Fruit fly (Drosophila melanogaster) whole organism, prepupa: ENCODE data around the gene plx.

Source experiments
- CG10669 ChIP-seq: fragments of 200-800 bp; sonication (Bioruptor generic); optimal IDR thresholded peaks from 3 replicates; lab custom pipeline; 2018; ENCODE audit warnings: missing biosample characterization, mild to moderate bottlenecking, missing genetic modification characterization, moderate library complexity
- CG11294 ChIP-seq: fragments of 200-800 bp; sonication (Bioruptor generic); IDR thresholded peaks from 2 replicates; pipeline ENCODE4 v1.3.6; 2022; ENCODE audit warnings: missing biosample characterization, missing genetic modification characterization
- CG11902 ChIP-seq: fragments of 200-800 bp; sonication (Bioruptor generic); optimal IDR thresholded peaks from 3 replicates; lab custom pipeline; 2016; ENCODE audit warnings: missing biosample characterization, missing genetic modification characterization
- CG1621 ChIP-seq: fragments of 200-800 bp; sonication (Bioruptor generic); optimal IDR thresholded peaks from 3 replicates; lab custom pipeline; 2018; ENCODE audit warnings: missing biosample characterization, mild to moderate bottlenecking, missing genetic modification characterization
- CG16779 ChIP-seq: fragments of 200-800 bp; sonication (Bioruptor generic); optimal IDR thresholded peaks from 3 replicates; lab custom pipeline; 2017; ENCODE audit warnings: missing biosample characterization, mild to moderate bottlenecking, missing genetic modification characterization
- CG31627 ChIP-seq: fragments of 200-800 bp; sonication (Bioruptor generic); optimal IDR thresholded peaks from 3 replicates; lab custom pipeline; 2016; ENCODE audit warnings: missing biosample characterization, missing genetic modification characterization
- CG32006 ChIP-seq: fragments of 200-800 bp; sonication (Bioruptor generic); optimal IDR thresholded peaks from 3 replicates; lab custom pipeline; 2017; ENCODE audit warnings: missing biosample characterization, mild to moderate bottlenecking, missing genetic modification characterization
- CG34406 ChIP-seq: fragments of 200-800 bp; sonication (Bioruptor generic); optimal IDR thresholded peaks from 3 replicates; lab custom pipeline; 2016; ENCODE audit warnings: missing biosample characterization, missing genetic modification characterization
- CG3919 ChIP-seq: fragments of 200-800 bp; sonication (Bioruptor generic); optimal IDR thresholded peaks from 3 replicates; lab custom pipeline; 2016; ENCODE audit warnings: missing biosample characterization, missing genetic modification characterization
- CG4318 ChIP-seq: fragments of 200-800 bp; sonication (Bioruptor generic); optimal IDR thresholded peaks from 3 replicates; lab custom pipeline; 2017; ENCODE audit warnings: missing biosample characterization, mild to moderate bottlenecking, missing genetic modification characterization
- CG6163 ChIP-seq: fragments of 200-800 bp; sonication (Bioruptor generic); IDR thresholded peaks from 3 replicates; pipeline ENCODE4 v1.3.6; 2022; ENCODE audit warnings: missing biosample characterization, missing genetic modification characterization
- CG6276 ChIP-seq: fragments of 200-800 bp; sonication (Bioruptor generic); optimal IDR thresholded peaks from 2 replicates; lab custom pipeline; 2017; ENCODE audit warnings: missing biosample characterization, mild to moderate bottlenecking, missing genetic modification characterization
- CG6792 ChIP-seq: fragments of 200-800 bp; sonication (Bioruptor generic); optimal IDR thresholded peaks from 3 replicates; lab custom pipeline; 2016; ENCODE audit warnings: missing biosample characterization, missing genetic modification characterization
- CG6854 ChIP-seq: fragments of 200-800 bp; sonication (Bioruptor generic); optimal IDR thresholded peaks from 2 replicates; lab custom pipeline; 2017; ENCODE audit warnings: missing biosample characterization, mild to moderate bottlenecking, missing genetic modification characterization
- CG7368 ChIP-seq: fragments of 200-800 bp; sonication (Bioruptor generic); optimal IDR thresholded peaks from 3 replicates; lab custom pipeline; 2016; ENCODE audit warnings: missing biosample characterization, missing genetic modification characterization
- CG8119 ChIP-seq: fragments of 200-800 bp; sonication (Bioruptor generic); IDR thresholded peaks from 3 replicates; pipeline ENCODE4 v1.3.6; 2022; ENCODE audit warnings: missing biosample characterization, missing genetic modification characterization
- CG8319 ChIP-seq: fragments of 200-800 bp; sonication (Bioruptor generic); optimal IDR thresholded peaks from 3 replicates; lab custom pipeline; 2016; ENCODE audit warnings: missing biosample characterization, missing genetic modification characterization
- CG8632 ChIP-seq: fragments of 200-800 bp; sonication (Bioruptor generic); optimal IDR thresholded peaks from 3 replicates; lab custom pipeline; 2016; ENCODE audit warnings: missing biosample characterization, missing genetic modification characterization
- CG9139 ChIP-seq: fragments of 200-800 bp; sonication (Bioruptor generic); optimal IDR thresholded peaks from 3 replicates; lab custom pipeline; 2017; ENCODE audit warnings: missing biosample characterization, mild to moderate bottlenecking, missing genetic modification characterization
- Eip75B ChIP-seq: fragments of 200-800 bp; sonication (Bioruptor generic); optimal IDR thresholded peaks from 3 replicates; lab custom pipeline; 2016; ENCODE audit warnings: missing biosample characterization, missing genetic modification characterization
- Eip93F ChIP-seq: fragments of 200-800 bp; sonication (Bioruptor generic); optimal IDR thresholded peaks from 2 replicates; lab custom pipeline; 2016; ENCODE audit warnings: missing biosample characterization, mild to moderate bottlenecking, missing genetic modification characterization
- Ets21C ChIP-seq: fragments of 200-800 bp; sonication (Bioruptor generic); optimal IDR thresholded peaks from 3 replicates; lab custom pipeline; 2016; ENCODE audit warnings: missing biosample characterization, missing genetic modification characterization
- Gug ChIP-seq: fragments of 200-800 bp; sonication (Bioruptor generic); IDR thresholded peaks from 2 replicates; pipeline ENCODE4 v1.3.6; 2022; ENCODE audit warnings: missing biosample characterization, missing genetic modification characterization
- Hr38 ChIP-seq: sonication (Bioruptor generic); optimal IDR thresholded peaks from 2 replicates; lab custom pipeline; 2016; ENCODE audit warnings: missing biosample characterization, missing genetic modification characterization
- Hr39 ChIP-seq: fragments of 200-800 bp; sonication (Bioruptor generic); optimal IDR thresholded peaks from 2 replicates; lab custom pipeline; 2016; ENCODE audit warnings: missing biosample characterization, missing genetic modification characterization
- Hr4 ChIP-seq: fragments of 200-800 bp; sonication (Bioruptor generic); optimal IDR thresholded peaks from 3 replicates; lab custom pipeline; 2016; ENCODE audit warnings: missing biosample characterization, missing genetic modification characterization
- Lpt ChIP-seq: fragments of 200-800 bp; sonication (Bioruptor generic); optimal IDR thresholded peaks from 3 replicates; lab custom pipeline; 2016; ENCODE audit warnings: missing biosample characterization, missing genetic modification characterization
- Met ChIP-seq: fragments of 200-800 bp; sonication (Bioruptor generic); optimal IDR thresholded peaks from 3 replicates; lab custom pipeline; 2016; ENCODE audit warnings: missing biosample characterization, missing genetic modification characterization
- OdsH ChIP-seq: fragments of 200-800 bp; sonication (Bioruptor generic); optimal IDR thresholded peaks from 3 replicates; lab custom pipeline; 2016; ENCODE audit warnings: missing biosample characterization, missing genetic modification characterization
- Smox ChIP-seq: fragments of 200-800 bp; sonication (Bioruptor generic); optimal IDR thresholded peaks from 3 replicates; lab custom pipeline; 2016; ENCODE audit warnings: missing biosample characterization, missing genetic modification characterization
- Sox102F ChIP-seq: fragments of 200-800 bp; sonication (Bioruptor generic); optimal IDR thresholded peaks from 2 replicates; lab custom pipeline; 2016; ENCODE audit warnings: missing biosample characterization, mild to moderate bottlenecking, missing genetic modification characterization
- Sox14 ChIP-seq: fragments of 200-800 bp; sonication (Bioruptor generic); optimal IDR thresholded peaks from 3 replicates; lab custom pipeline; 2016; ENCODE audit warnings: missing biosample characterization, missing genetic modification characterization
- achi ChIP-seq: fragments of 200-800 bp; sonication (Bioruptor generic); optimal IDR thresholded peaks from 3 replicates; lab custom pipeline; 2016; ENCODE audit warnings: missing biosample characterization, missing genetic modification characterization
- cyc ChIP-seq: fragments of 200-800 bp; sonication (Bioruptor generic); optimal IDR thresholded peaks from 3 replicates; lab custom pipeline; 2016; ENCODE audit warnings: missing biosample characterization, missing genetic modification characterization
- dac ChIP-seq: fragments of 200-800 bp; sonication (Bioruptor generic); optimal IDR thresholded peaks from 2 replicates; lab custom pipeline; 2017; ENCODE audit warnings: missing biosample characterization, mild to moderate bottlenecking, missing genetic modification characterization
- dsx ChIP-seq: fragments of 200-800 bp; optimal IDR thresholded peaks from 3 replicates; lab custom pipeline; 2019; ENCODE audit warnings: missing biosample characterization, mild to moderate bottlenecking, missing genetic modification characterization, moderate library complexity; ENCODE audit not compliant: poor library complexity, severe bottlenecking
- eg ChIP-seq: fragments of 200-800 bp; sonication (Bioruptor generic); IDR thresholded peaks from 3 replicates; pipeline ENCODE4 v1.3.6; 2022; ENCODE audit warnings: missing biosample characterization, missing genetic modification characterization
- fd59A ChIP-seq: fragments of 200-800 bp; sonication (Bioruptor generic); optimal IDR thresholded peaks from 2 replicates; lab custom pipeline; 2017; ENCODE audit warnings: missing biosample characterization, mild to moderate bottlenecking, missing genetic modification characterization, missing genetic modification reagents
- fd85E ChIP-seq: fragments of 200-800 bp; sonication (Bioruptor generic); optimal IDR thresholded peaks from 3 replicates; lab custom pipeline; 2016; ENCODE audit warnings: missing biosample characterization, missing genetic modification characterization
- fkh ChIP-seq: fragments of 200-800 bp; sonication (Bioruptor generic); optimal IDR thresholded peaks from 3 replicates; lab custom pipeline; 2017; ENCODE audit warnings: missing biosample characterization, mild to moderate bottlenecking, missing genetic modification characterization, moderate library complexity
- lz ChIP-seq: fragments of 200-800 bp; sonication (Bioruptor generic); optimal IDR thresholded peaks from 3 replicates; lab custom pipeline; 2016; ENCODE audit warnings: missing biosample characterization, missing genetic modification characterization
- net ChIP-seq: fragments of 200-800 bp; sonication (Bioruptor generic); optimal IDR thresholded peaks from 3 replicates; lab custom pipeline; 2016; ENCODE audit warnings: missing biosample characterization, missing genetic modification characterization
- pdm3 ChIP-seq: fragments of 200-800 bp; sonication (Bioruptor generic); optimal IDR thresholded peaks from 3 replicates; lab custom pipeline; 2016; ENCODE audit warnings: missing biosample characterization, missing genetic modification characterization
- salr ChIP-seq, 2 experiments: fragments of 200-800 bp; sonication (Bioruptor generic); optimal IDR thresholded peaks; 3 replicates each; lab custom pipeline; 2016 to 2018; ENCODE audit warnings: missing biosample characterization in 2 of 2, missing genetic modification characterization in 2 of 2, mild to moderate bottlenecking in 1 of 2
- spab ChIP-seq: fragments of 200-800 bp; sonication (Bioruptor generic); optimal IDR thresholded peaks from 2 replicates; lab custom pipeline; 2017; ENCODE audit warnings: missing biosample characterization, mild to moderate bottlenecking, missing genetic modification characterization, missing genetic modification reagents
- ss ChIP-seq, 2 experiments: fragments of 200-800 bp; sonication (Bioruptor generic); optimal IDR thresholded peaks; 2 replicates in 1 of 2; 3 replicates in 1 of 2; lab custom pipeline; 2017 to 2018; ENCODE audit warnings: mild to moderate bottlenecking in 2 of 2, missing biosample characterization in 2 of 2, missing genetic modification characterization in 2 of 2, moderate library complexity in 1 of 2
- svp ChIP-seq: fragments of 200-800 bp; sonication (Bioruptor generic); peaks from one replicate; lab custom pipeline; 2016; ENCODE audit warnings: missing biosample characterization, missing genetic modification characterization
- topi ChIP-seq: fragments of 200-800 bp; sonication (Bioruptor generic); optimal IDR thresholded peaks from 3 replicates; lab custom pipeline; 2016; ENCODE audit warnings: missing biosample characterization, missing genetic modification characterization
- vri ChIP-seq: fragments of 200-800 bp; sonication (Bioruptor generic); optimal IDR thresholded peaks from 3 replicates; lab custom pipeline; 2016; ENCODE audit warnings: missing biosample characterization, mild to moderate bottlenecking, missing genetic modification characterization

Gene plx

dm6 chr3R:5733181-5733580, 47.5 kb downstream of the plx start, which contains the start of gene CG1239:
CG1239 (plus strand) TSS chr3R:5733513.
- TF ChIP-seq fkh (GFP tag; lab: Kevin White, UChicago) (peak; percentile 56), CG3919 (GFP tag; lab: Kevin White, UChicago) (no peak)

- TF ChIP-seq spab (GFP tag; lab: Kevin White, UChicago) (peak; percentile 77), Hr39 (GFP tag; lab: Kevin White, UChicago) (peak; percentile 75), cyc (peak; percentile 76), CG32006 (GFP tag; lab: Kevin White, UChicago) (peak; percentile 93), Eip93F (GFP tag; lab: Kevin White, UChicago) (peak; percentile 22), fd59A (GFP tag; lab: Kevin White, UChicago) (peak; percentile 44), Met (no peak), fd85E (no peak), ss (GFP tag; optimal IDR thresholded peaks at IDR 0.05; lab: Kevin White, UChicago) (peak; percentile 68 to 88), CG6163 (GFP tag; lab: Robert Waterston, UW) (peak; percentile 76), CG3919 (GFP tag; lab: Kevin White, UChicago) (peak; percentile 85), achi (GFP tag; lab: Kevin White, UChicago) (peak; percentile 86), Smox (no peak), CG9139 (peak; percentile 76), Eip75B (peak; percentile 47), eg (GFP tag; lab: Robert Waterston, UW) (no peak; the same call in 1 of the 3 replicates), CG10669 (GFP tag; lab: Kevin White, UChicago) (peak; percentile 75), Hr4 (GFP tag; lab: Kevin White, UChicago) (peak; percentile 62), pdm3 (GFP tag; lab: Kevin White, UChicago) (no peak), dac (no peak), topi (GFP tag; lab: Kevin White, UChicago) (peak; percentile 68), CG8119 (GFP tag; lab: Robert Waterston, UW) (peak; percentile 87), CG34406 (GFP tag; lab: Kevin White, UChicago) (peak; percentile 86), CG11294 (GFP tag; lab: Robert Waterston, UW) (peak; percentile 67), vri (GFP tag; lab: Kevin White, UChicago) (no peak), CG8632 (GFP tag; lab: Kevin White, UChicago) (peak; percentile 79), CG8319 (GFP tag; lab: Kevin White, UChicago) (peak; percentile 56), Sox14 (GFP tag; lab: Kevin White, UChicago) (peak; percentile 84), net (GFP tag; lab: Kevin White, UChicago) (peak; percentile 79), svp (GFP tag; lab: Kevin White, UChicago) (peak; percentile 92), CG7368 (GFP tag; lab: Kevin White, UChicago) (peak; percentile 73), OdsH (peak; percentile 86), CG1621 (tag; lab: Kevin White, UChicago) (peak; percentile 53), CG31627 (GFP tag; lab: Kevin White, UChicago) (peak; percentile 67), CG6276 (GFP tag; lab: Kevin White, UChicago) (no peak), CG11902 (GFP tag; lab: Kevin White, UChicago) (peak; percentile 74), lz (GFP tag; lab: Kevin White, UChicago) (peak; percentile 67), Ets21C (GFP tag; lab: Kevin White, UChicago) (peak; percentile 57), CG6854 (GFP tag; lab: Kevin White, UChicago) (peak; percentile 64), dsx (peak; percentile 91), CG4318 (no peak), fkh (GFP tag; lab: Kevin White, UChicago) (peak; percentile 91), salr (GFP tag; optimal IDR thresholded peaks at IDR 0.05; lab: Kevin White, UChicago) (peak in 1 of 2 experiments; percentile 60), Gug (peak; percentile 58; the same call in 1 of the 2 replicates), CG6792 (GFP tag; lab: Kevin White, UChicago) (peak; percentile 78), CG16779 (no peak), Lpt (peak; percentile 75), Sox102F (GFP tag; lab: Kevin White, UChicago) (no peak), Hr38 (GFP tag; lab: Kevin White, UChicago) (no peak)
Observed at dm6 chr3R:5736305-5736869, 50.7 kb downstream of the plx start, which contains the start of the genes CG2100 and CG1236. CG2100 (minus strand) TSS chr3R:5736355. CG1236 (plus strand) TSS chr3R:5736748.
